Worm (Caenorhabditis elegans) whole organism, L3 larva: Measurements from ENCODE around the gene nlp-45.

Source experiments
- egl-27 ChIP-seq: sonication (generic microtip); optimal IDR thresholded peaks from 4 replicates; lab custom pipeline; 2017; ENCODE audit warnings: missing biosample characterization, missing genetic modification reagents, missing genetic modification characterization
- jun-1 ChIP-seq: fragments of 150-350 bp; optimal IDR thresholded peaks from 2 replicates; lab custom pipeline; 2014; ENCODE audit warnings: missing biosample characterization, missing genetic modification reagents, missing genetic modification characterization
- nhr-76 ChIP-seq: fragments of 150-350 bp; sonication (generic microtip); optimal IDR thresholded peaks from 5 replicates; lab custom pipeline; 2014; ENCODE audit warnings: missing biosample characterization, missing genetic modification characterization
- pqm-1 ChIP-seq: fragments of 150-350 bp; optimal IDR thresholded peaks from 2 replicates; lab custom pipeline; 2017; ENCODE audit warnings: missing biosample characterization, missing genetic modification characterization, inconsistent platforms
- unc-62 ChIP-seq: fragments of 150-350 bp; sonication (generic microtip); optimal IDR thresholded peaks from 4 replicates; lab custom pipeline; 2014; ENCODE audit warnings: missing biosample characterization, missing genetic modification reagents, missing genetic modification characterization
- ztf-4 ChIP-seq: fragments of 150-350 bp; optimal IDR thresholded peaks from 2 replicates; lab custom pipeline; 2014; ENCODE audit warnings: missing biosample characterization, missing genetic modification characterization

DNA sequence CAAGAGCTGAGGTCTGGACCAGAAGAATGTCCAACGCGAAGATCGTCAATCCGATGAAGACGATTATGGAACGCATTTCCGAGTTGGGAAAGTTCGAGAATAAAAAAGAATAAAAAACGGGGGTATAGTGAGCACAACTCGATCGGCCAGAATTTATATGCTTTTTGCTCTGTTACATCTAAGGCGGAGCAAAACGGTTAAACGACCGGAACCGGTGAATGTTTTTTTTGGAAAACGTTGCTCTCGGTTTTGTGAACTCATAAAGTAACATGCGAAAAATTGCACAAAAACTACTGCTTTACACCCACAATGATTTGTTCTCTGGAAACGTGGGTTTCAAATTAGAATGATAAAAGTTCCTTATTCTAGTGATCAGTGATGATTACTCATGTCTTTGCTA lies 3.9 kb upstream of the nlp-45 start, which contains the start of gene nlp-22:
- no peak for TF ChIP-seq jun-1 (tag; lab: Kevin White, UChicago)
- no peak for TF ChIP-seq unc-62
- no peak for TF ChIP-seq nhr-76 (tag; lab: Kevin White, UChicago)
- no peak for TF ChIP-seq ztf-4 (tag; lab: Kevin White, UChicago)
- no peak for TF ChIP-seq egl-27 (tag; lab: Kevin White, UChicago)
- no peak for TF ChIP-seq pqm-1
